ENCODE assay signal across 1 fruit fly cellular context in genomic region chr2L:1043195-1043990, dm6.
TF ChIP-seq lines count a peak whose summit lies in the region.

No protein-coding gene starts in this region.

TF ChIP-seq in whole organism, embryonic, 481 proteins besides CTCF, POLR2A, EP300 and RAD21 (continued from another document):
- TF ChIP-seq CG13296 (GFP tag; optimal IDR thresholded peaks at IDR 0.05; lab: Kevin White, UChicago), result peak; percentile 5
- peak; percentile 53 for TF ChIP-seq Meics (GFP tag; optimal IDR thresholded peaks at IDR 0.05; lab: Kevin White, UChicago)
- peak; percentile 66 for TF ChIP-seq CG32532 (GFP tag; IDR thresholded peaks at IDR 0.05; lab: Robert Waterston, UW)
- TF ChIP-seq trh (GFP tag; optimal IDR thresholded peaks at IDR 0.05; lab: Kevin White, UChicago), result no peak
- peak; percentile 71 for TF ChIP-seq CG13894 (tag; optimal IDR thresholded peaks at IDR 0.05; lab: Kevin White, UChicago)
- peak; percentile 39; the same call in 1 of the 2 replicates for TF ChIP-seq Taf1 (GFP tag; IDR thresholded peaks at IDR 0.05; lab: Robert Waterston, UW)
- TF ChIP-seq exex (tag; optimal IDR thresholded peaks at IDR 0.05; lab: Kevin White, UChicago), result no peak
- peak; percentile 86 for TF ChIP-seq CG2120 (GFP tag; optimal IDR thresholded peaks at IDR 0.05; lab: Kevin White, UChicago)
- TF ChIP-seq CG14710 (tag; optimal IDR thresholded peaks at IDR 0.05; lab: Kevin White, UChicago), result no peak
- peak; percentile 10 for TF ChIP-seq Side (GFP tag; optimal IDR thresholded peaks at IDR 0.05; lab: Kevin White, UChicago)
- TF ChIP-seq NK7.1 (GFP tag; optimal IDR thresholded peaks at IDR 0.05; lab: Kevin White, UChicago), result no peak
- TF ChIP-seq pan (optimal IDR thresholded peaks at IDR 0.05; lab: Kevin White, UChicago), result no peak
- peak in 1 of 2 experiments; percentile 51 for TF ChIP-seq pan (GFP tag; optimal IDR thresholded peaks at IDR 0.05 in 1 of 2, IDR thresholded peaks at IDR 0.05 in 1 of 2)
- peak; percentile 96 for TF ChIP-seq Deaf1 (tag; optimal IDR thresholded peaks at IDR 0.05; lab: Kevin White, UChicago)
- TF ChIP-seq zfh2 (GFP tag; optimal IDR thresholded peaks at IDR 0.05; lab: Kevin White, UChicago), result peak; percentile 47
- peak; percentile 82 for TF ChIP-seq grau (tag; optimal IDR thresholded peaks at IDR 0.05; lab: Kevin White, UChicago)
- peak; percentile 63 for TF ChIP-seq Hand (GFP tag; optimal IDR thresholded peaks at IDR 0.05; lab: Kevin White, UChicago)
- peak; percentile 51; the same call in 1 of the 2 replicates for TF ChIP-seq CG9215 (GFP tag; IDR thresholded peaks at IDR 0.05; lab: Robert Waterston, UW)
- no peak for TF ChIP-seq stwl (tag; optimal IDR thresholded peaks at IDR 0.05; lab: Kevin White, UChicago)
- peak; percentile 58; the same call in 1 of the 2 replicates for TF ChIP-seq lmd (GFP tag; IDR thresholded peaks at IDR 0.05; lab: Robert Waterston, UW)
- peak; percentile 52; the same call in 2 of the 3 replicates for TF ChIP-seq dysf (GFP tag; IDR thresholded peaks at IDR 0.05; lab: Robert Waterston, UW)
- peak; percentile 30 for TF ChIP-seq gro (GFP tag; optimal IDR thresholded peaks at IDR 0.05; lab: Kevin White, UChicago)
- peak; percentile 53 for TF ChIP-seq Ada2b (GFP tag; IDR thresholded peaks at IDR 0.05; lab: Robert Waterston, UW)
- no peak for TF ChIP-seq CG31224 (GFP tag; IDR thresholded peaks at IDR 0.05; lab: Robert Waterston, UW)
- TF ChIP-seq CG32772 (GFP tag; IDR thresholded peaks at IDR 0.05; lab: Robert Waterston, UW), result peak; percentile 10; the same call in 1 of the 2 replicates
- TF ChIP-seq Rfx (GFP tag; IDR thresholded peaks at IDR 0.05; lab: Robert Waterston, UW), result peak; percentile 52; the same call in 1 of the 2 replicates
- no peak for TF ChIP-seq Abd-B (GFP tag; optimal IDR thresholded peaks at IDR 0.05; lab: Kevin White, UChicago)
- no peak for TF ChIP-seq z (GFP tag; IDR thresholded peaks at IDR 0.05; lab: Robert Waterston, UW)
- peak; percentile 67 for TF ChIP-seq Ets65A (GFP tag; lab: Kevin White, UChicago)
- TF ChIP-seq Pdp1 (GFP tag; optimal IDR thresholded peaks at IDR 0.05; lab: Kevin White, UChicago), result peak in 1 of 2 experiments; percentile 4
- TF ChIP-seq CG7839 (tag; optimal IDR thresholded peaks at IDR 0.05; lab: Kevin White, UChicago), result peak; percentile 24
- no peak for TF ChIP-seq pnt (GFP tag; optimal IDR thresholded peaks at IDR 0.05; lab: Kevin White, UChicago)
- TF ChIP-seq Gug (GFP tag; IDR thresholded peaks at IDR 0.05; lab: Robert Waterston, UW), result peak; percentile 20; the same call in 1 of the 4 replicates
- peak; percentile 50 for TF ChIP-seq CG15269 (tag; optimal IDR thresholded peaks at IDR 0.05; lab: Kevin White, UChicago)
- TF ChIP-seq CG18599 (GFP tag; optimal IDR thresholded peaks at IDR 0.05; lab: Kevin White, UChicago), result peak; percentile 85
- peak; percentile 74 for TF ChIP-seq row (GFP tag; IDR thresholded peaks at IDR 0.05; lab: Robert Waterston, UW)
- TF ChIP-seq sr (GFP tag; IDR thresholded peaks at IDR 0.05; lab: Robert Waterston, UW), result peak; percentile 56; the same call in 2 of the 3 replicates
- TF ChIP-seq lab (GFP tag; optimal IDR thresholded peaks at IDR 0.05; lab: Kevin White, UChicago), result peak; percentile 71
- TF ChIP-seq Sry-δ (GFP tag; optimal IDR thresholded peaks at IDR 0.05; lab: Kevin White, UChicago), result no peak
- TF ChIP-seq CG6813 (GFP tag; optimal IDR thresholded peaks at IDR 0.05; lab: Kevin White, UChicago), result peak; percentile 17
- peak; percentile 12 for TF ChIP-seq D19B (GFP tag; optimal IDR thresholded peaks at IDR 0.05; lab: Kevin White, UChicago)
- peak; percentile 39 for TF ChIP-seq CG9817 (tag; optimal IDR thresholded peaks at IDR 0.05; lab: Kevin White, UChicago)
- TF ChIP-seq slbo (GFP tag; IDR thresholded peaks at IDR 0.05; lab: Robert Waterston, UW), result peak; percentile 82
- peak; percentile 52 for TF ChIP-seq Dip3 (GFP tag; optimal IDR thresholded peaks at IDR 0.05; lab: Kevin White, UChicago)
- no peak for TF ChIP-seq danr (GFP tag; IDR thresholded peaks at IDR 0.05; lab: Robert Waterston, UW)
- TF ChIP-seq Med (GFP tag; lab: Kevin White, UChicago), result peak; percentile 87
- peak; percentile 62 for TF ChIP-seq CG7556 (GFP tag; optimal IDR thresholded peaks at IDR 0.05; lab: Kevin White, UChicago)
- TF ChIP-seq MBD-R2 (GFP tag; IDR thresholded peaks at IDR 0.05; lab: Robert Waterston, UW), result 0 out of 2 replicates have a peak, but pooled peaks have one; percentile 8
- peak; percentile 65 for TF ChIP-seq CG9932 (GFP tag; IDR thresholded peaks at IDR 0.05; lab: Robert Waterston, UW)
- TF ChIP-seq CG3281 (GFP tag; optimal IDR thresholded peaks at IDR 0.05; lab: Kevin White, UChicago), result peak; percentile 18
- no peak for TF ChIP-seq CG11695 (GFP tag; IDR thresholded peaks at IDR 0.05; lab: Robert Waterston, UW)
- 0 out of 2 replicates have a peak, but pooled peaks have one; percentile 18 for TF ChIP-seq CG10366 (GFP tag; IDR thresholded peaks at IDR 0.05; lab: Robert Waterston, UW)
- peak; percentile 28 for TF ChIP-seq Fer3 (tag; optimal IDR thresholded peaks at IDR 0.05; lab: Kevin White, UChicago)
- TF ChIP-seq shn (GFP tag; optimal IDR thresholded peaks at IDR 0.05; lab: Kevin White, UChicago), result no peak
- peak; percentile 60 for TF ChIP-seq CG2678 (tag; optimal IDR thresholded peaks at IDR 0.05; lab: Kevin White, UChicago)
- TF ChIP-seq CG15601 (tag; optimal IDR thresholded peaks at IDR 0.05; lab: Kevin White, UChicago), result no peak
- peak; percentile 10 for TF ChIP-seq HmgZ (tag; optimal IDR thresholded peaks at IDR 0.05; lab: Kevin White, UChicago)
- TF ChIP-seq emc (GFP tag; optimal IDR thresholded peaks at IDR 0.05; lab: Kevin White, UChicago), result no peak
- TF ChIP-seq CG7786 (GFP tag; optimal IDR thresholded peaks at IDR 0.05; lab: Kevin White, UChicago), result peak; percentile 72
- TF ChIP-seq Dbx (GFP tag; IDR thresholded peaks at IDR 0.05; lab: Robert Waterston, UW), result peak; percentile 62; the same call in 2 of the 3 replicates
- peak; percentile 78 for TF ChIP-seq Hmr (GFP tag; optimal IDR thresholded peaks at IDR 0.05; lab: Kevin White, UChicago)
- peak; percentile 31 for TF ChIP-seq caup (GFP tag; optimal IDR thresholded peaks at IDR 0.05; lab: Kevin White, UChicago; ENCODE audit: severe bottlenecking)
- TF ChIP-seq CG16813 (GFP tag; IDR thresholded peaks at IDR 0.05; lab: Robert Waterston, UW; ENCODE audit: partially characterized antibody), result no peak
- TF ChIP-seq Fer1 (GFP tag; optimal IDR thresholded peaks at IDR 0.05; lab: Kevin White, UChicago), result peak; percentile 29
- peak in 1 of 2 experiments; percentile 30 for TF ChIP-seq dpn (GFP tag; optimal IDR thresholded peaks at IDR 0.05; lab: Kevin White, UChicago)
- peak; percentile 12 for TF ChIP-seq CG6854 (GFP tag; optimal IDR thresholded peaks at IDR 0.05; lab: Kevin White, UChicago)
- peak; percentile 13 for TF ChIP-seq schlank (tag; optimal IDR thresholded peaks at IDR 0.05; lab: Kevin White, UChicago)
- TF ChIP-seq prd (optimal IDR thresholded peaks at IDR 0.05; lab: Kevin White, UChicago), result no peak
- 0 out of 3 replicates have a peak, but pooled peaks have one; percentile 27 for TF ChIP-seq prd (GFP tag; IDR thresholded peaks at IDR 0.05; lab: Robert Waterston, UW)
- TF ChIP-seq tgo (GFP tag; IDR thresholded peaks at IDR 0.05; lab: Robert Waterston, UW), result peak; percentile 45; the same call in 2 of the 3 replicates
- no peak for TF ChIP-seq unpg (GFP tag; optimal IDR thresholded peaks at IDR 0.05; lab: Kevin White, UChicago)
- TF ChIP-seq Ets97D (GFP tag; optimal IDR thresholded peaks at IDR 0.05; lab: Kevin White, UChicago), result no peak
- no peak for TF ChIP-seq Dad (GFP tag; optimal IDR thresholded peaks at IDR 0.05; lab: Kevin White, UChicago)
- TF ChIP-seq fd3F (GFP tag; optimal IDR thresholded peaks at IDR 0.05; lab: Kevin White, UChicago), result no peak
- TF ChIP-seq mam (GFP tag; optimal IDR thresholded peaks at IDR 0.05; lab: Kevin White, UChicago), result peak; percentile 57
- peak; percentile 22 for TF ChIP-seq CG6683 (GFP tag; optimal IDR thresholded peaks at IDR 0.05; lab: Kevin White, UChicago)
- no peak for TF ChIP-seq cad (GFP tag; optimal IDR thresholded peaks at IDR 0.05; lab: Kevin White, UChicago)
- TF ChIP-seq wdn (GFP tag; IDR thresholded peaks at IDR 0.05; lab: Robert Waterston, UW), result peak; percentile 57
- peak; percentile 12 for TF ChIP-seq CG12391 (tag; optimal IDR thresholded peaks at IDR 0.05; lab: Kevin White, UChicago)
- TF ChIP-seq sob (GFP tag; IDR thresholded peaks at IDR 0.05; lab: Robert Waterston, UW), result peak; percentile 45
- peak; percentile 5 for TF ChIP-seq CG34376 (GFP tag; optimal IDR thresholded peaks at IDR 0.05; lab: Kevin White, UChicago)
- TF ChIP-seq CG17385 (GFP tag; optimal IDR thresholded peaks at IDR 0.05; lab: Kevin White, UChicago), result peak; percentile 29
- TF ChIP-seq cwo (GFP tag; optimal IDR thresholded peaks at IDR 0.05; lab: Kevin White, UChicago), result peak; percentile 39
- TF ChIP-seq C15 (GFP tag; IDR thresholded peaks at IDR 0.05; lab: Robert Waterston, UW), result no peak
- TF ChIP-seq chinmo (GFP tag; IDR thresholded peaks at IDR 0.05; lab: Robert Waterston, UW; ENCODE audit: partially characterized antibody), result 0 out of 4 replicates have a peak, but pooled peaks have one; percentile 61
- peak; percentile 6 for TF ChIP-seq CG10209 (GFP tag; optimal IDR thresholded peaks at IDR 0.05; lab: Kevin White, UChicago)
- peak; percentile 73 for TF ChIP-seq Adf1 (GFP tag; IDR thresholded peaks at IDR 0.05; lab: Robert Waterston, UW)
- no peak for TF ChIP-seq Mes4 (GFP tag; optimal IDR thresholded peaks at IDR 0.05; lab: Kevin White, UChicago)
- no peak for TF ChIP-seq zf30C (GFP tag; optimal IDR thresholded peaks at IDR 0.05; lab: Kevin White, UChicago)
- TF ChIP-seq scrt (GFP tag; optimal IDR thresholded peaks at IDR 0.05; lab: Kevin White, UChicago), result peak; percentile 96
- TF ChIP-seq pros (GFP tag; optimal IDR thresholded peaks at IDR 0.05; lab: Kevin White, UChicago), result no peak
- TF ChIP-seq tna (GFP tag; IDR thresholded peaks at IDR 0.05; lab: Robert Waterston, UW; ENCODE audit: partially characterized antibody), result no peak
- TF ChIP-seq CG12769 (tag; optimal IDR thresholded peaks at IDR 0.05; lab: Kevin White, UChicago), result peak; percentile 63
- TF ChIP-seq sens (GFP tag; lab: Kevin White, UChicago), result peak; percentile 29
- TF ChIP-seq CG7271 (tag; optimal IDR thresholded peaks at IDR 0.05; lab: Kevin White, UChicago), result no peak
- TF ChIP-seq lilli (GFP tag; optimal IDR thresholded peaks at IDR 0.05; lab: Kevin White, UChicago), result peak; percentile 69
- peak; percentile 35 for TF ChIP-seq Hsf (GFP tag; optimal IDR thresholded peaks at IDR 0.05; lab: Kevin White, UChicago)
- TF ChIP-seq Fer2 (tag; optimal IDR thresholded peaks at IDR 0.05; lab: Kevin White, UChicago), result peak; percentile 4
- peak; percentile 12 for TF ChIP-seq CG10543 (GFP tag; optimal IDR thresholded peaks at IDR 0.05; lab: Kevin White, UChicago)
- peak; percentile 16 for TF ChIP-seq bcd (GFP tag; optimal IDR thresholded peaks at IDR 0.05; lab: Kevin White, UChicago)
- 0 out of 2 replicates have a peak, but pooled peaks have one; percentile 30 for TF ChIP-seq crol (GFP tag; IDR thresholded peaks at IDR 0.05; lab: Robert Waterston, UW)
- TF ChIP-seq otp (GFP tag; IDR thresholded peaks at IDR 0.05; lab: Robert Waterston, UW), result no peak
- TF ChIP-seq CG13424 (tag; optimal IDR thresholded peaks at IDR 0.05; lab: Kevin White, UChicago), result peak; percentile 0
TF ChIP-seq in whole organism, embryonic: peak in this region for 93.
